Fruit fly (Drosophila melanogaster) whole organism, embryonic: ENCODE measurements around the gene CG31908.

ENCODE experiments used
- Adf1 ChIP-seq: fragments of 200-800 bp; sonication (Bioruptor generic); IDR thresholded peaks from 2 replicates; pipeline ENCODE4 v1.3.6; 2022; ENCODE audit warnings: missing biosample characterization, missing genetic modification characterization
- Awh ChIP-seq: fragments of 200-800 bp; sonication (Bioruptor generic); IDR thresholded peaks from 2 replicates; pipeline ENCODE4, ENCODE4 v1.3.6; 2022; ENCODE audit warnings: missing biosample characterization, missing genetic modification characterization
- CG10209 ChIP-seq: fragments of 200-800 bp; sonication (Bioruptor generic); optimal IDR thresholded peaks from 3 replicates; lab custom pipeline; 2017; ENCODE audit warnings: missing biosample characterization, mild to moderate bottlenecking, missing genetic modification characterization, missing genetic modification reagents
- CG12744 ChIP-seq: fragments of 200-800 bp; sonication (Bioruptor generic); optimal IDR thresholded peaks from 2 replicates; lab custom pipeline; 2016; ENCODE audit warnings: missing biosample characterization, missing genetic modification characterization
- CG13296 ChIP-seq: fragments of 200-800 bp; sonication (Bioruptor generic); optimal IDR thresholded peaks from 3 replicates; lab custom pipeline; 2018; ENCODE audit warnings: missing biosample characterization, mild to moderate bottlenecking, missing genetic modification characterization
- CG17361 ChIP-seq: fragments of 200-800 bp; sonication (Bioruptor generic); IDR thresholded peaks from 3 replicates; pipeline ENCODE4 v1.3.6; 2022; ENCODE audit warnings: missing biosample characterization, missing genetic modification characterization
- CG32532 ChIP-seq: fragments of 200-800 bp; sonication (Bioruptor generic); IDR thresholded peaks from 2 replicates; pipeline ENCODE4 v1.3.6; 2022; ENCODE audit warnings: missing biosample characterization, missing genetic modification characterization
- CG4730 ChIP-seq: fragments of 200-800 bp; sonication (Bioruptor generic); IDR thresholded peaks from 2 replicates; pipeline ENCODE4 v1.3.6; 2022; ENCODE audit warnings: missing biosample characterization, missing genetic modification characterization
- CG5953 ChIP-seq: fragments of 200-800 bp; sonication (Bioruptor generic); IDR thresholded peaks from 2 replicates; pipeline ENCODE4 v1.3.6; 2022; ENCODE audit warnings: missing biosample characterization, missing genetic modification characterization
- CG6813 ChIP-seq: fragments of 200-800 bp; sonication (Bioruptor generic); optimal IDR thresholded peaks from 2 replicates; lab custom pipeline; 2017; ENCODE audit warnings: missing biosample characterization, missing genetic modification characterization, mild to moderate bottlenecking, moderate library complexity, missing genetic modification reagents
- CG8089 ChIP-seq: fragments of 200-800 bp; sonication (Bioruptor generic); optimal IDR thresholded peaks from 3 replicates; lab custom pipeline; 2016; ENCODE audit warnings: missing biosample characterization, missing genetic modification characterization
- CG9215 ChIP-seq: fragments of 200-800 bp; sonication (Bioruptor generic); IDR thresholded peaks from 2 replicates; pipeline ENCODE4 v1.3.6; 2022; ENCODE audit warnings: missing biosample characterization, missing genetic modification characterization
- Chrac-16 ChIP-seq: fragments of 200-800 bp; sonication (Bioruptor generic); optimal IDR thresholded peaks from 3 replicates; lab custom pipeline; 2016; ENCODE audit warnings: missing biosample characterization, missing genetic modification characterization
- CoRest ChIP-seq: fragments of 200-800 bp; sonication (Bioruptor generic); optimal IDR thresholded peaks from 3 replicates; lab custom pipeline; 2018; ENCODE audit warnings: missing biosample characterization, mild to moderate bottlenecking, missing genetic modification characterization, moderate library complexity
- D19B ChIP-seq: fragments of 200-800 bp; sonication (Bioruptor generic); optimal IDR thresholded peaks from 2 replicates; lab custom pipeline; 2017; ENCODE audit warnings: missing biosample characterization, mild to moderate bottlenecking, missing genetic modification characterization
- Dbx ChIP-seq: fragments of 200-800 bp; sonication (Bioruptor generic); IDR thresholded peaks from 3 replicates; pipeline ENCODE4 v1.3.6; 2022; ENCODE audit warnings: missing biosample characterization, missing genetic modification characterization
- Deaf1 ChIP-seq: fragments of 200-800 bp; optimal IDR thresholded peaks from 3 replicates; lab custom pipeline; 2019; ENCODE audit warnings: missing biosample characterization, mild to moderate bottlenecking, missing genetic modification characterization, moderate library complexity
- Dek ChIP-seq: fragments of 200-800 bp; sonication (Bioruptor generic); optimal IDR thresholded peaks from 3 replicates; lab custom pipeline; 2019; ENCODE audit warnings: missing biosample characterization, mild to moderate bottlenecking, missing genetic modification characterization, moderate library complexity
- Ets97D ChIP-seq: fragments of 200-800 bp; sonication (Bioruptor generic); optimal IDR thresholded peaks from 3 replicates; lab custom pipeline; 2016; ENCODE audit warnings: missing biosample characterization, missing genetic modification characterization
- Fer3 ChIP-seq: fragments of 200-800 bp; sonication (Bioruptor generic); optimal IDR thresholded peaks from 2 replicates; lab custom pipeline; 2018; ENCODE audit warnings: missing biosample characterization, mild to moderate bottlenecking, missing genetic modification characterization, moderate library complexity
- H2.0 ChIP-seq: fragments of 200-800 bp; sonication (Bioruptor generic); IDR thresholded peaks from 2 replicates; pipeline ENCODE4 v1.3.6; 2022; ENCODE audit warnings: missing biosample characterization, missing genetic modification characterization
- HLHmδ ChIP-seq: fragments of 200-800 bp; sonication (Bioruptor generic); optimal IDR thresholded peaks from 2 replicates; lab custom pipeline; 2018; ENCODE audit warnings: missing biosample characterization, mild to moderate bottlenecking, missing genetic modification characterization, moderate library complexity
- HmgD ChIP-seq: fragments of 200-800 bp; sonication (Bioruptor generic); optimal IDR thresholded peaks from 3 replicates; lab custom pipeline; 2016; ENCODE audit warnings: missing biosample characterization, missing genetic modification characterization
- Hmx ChIP-seq: fragments of 200-800 bp; sonication (Bioruptor generic); optimal IDR thresholded peaks from 2 replicates; lab custom pipeline; 2016; ENCODE audit warnings: missing biosample characterization, missing genetic modification characterization
- Hr78 ChIP-seq, 2 experiments: fragments of 200-800 bp in 1 of 2; fragments of >200 bp in 1 of 2; sonication (Bioruptor generic) in 1 of 2; optimal IDR thresholded peaks; 2 replicates each; lab custom pipeline; 2017 to 2019; ENCODE audit warnings: missing biosample characterization in 2 of 2, missing genetic modification characterization in 2 of 2, mild to moderate bottlenecking in 1 of 2, moderate library complexity in 1 of 2
- Ptx1 ChIP-seq: fragments of 200-800 bp; sonication (Bioruptor generic); IDR thresholded peaks from 2 replicates; pipeline ENCODE4 v1.3.6; 2022; ENCODE audit warnings: missing biosample characterization, missing genetic modification characterization
- Rx ChIP-seq: fragments of 200-800 bp; sonication (Bioruptor generic); IDR thresholded peaks from 2 replicates; pipeline ENCODE4 v1.3.6; 2022; ENCODE audit warnings: missing biosample characterization, missing genetic modification characterization
- Scr ChIP-seq: fragments of 200-800 bp; sonication (Bioruptor generic); IDR thresholded peaks from 2 replicates; pipeline ENCODE4 v1.3.6; 2022; ENCODE audit warnings: missing biosample characterization, missing genetic modification characterization; ENCODE audit not compliant: partially characterized antibody
- Sin3A ChIP-seq: fragments of >200 bp; optimal IDR thresholded peaks from 2 replicates; lab custom pipeline; 2018
- Xrp1 ChIP-seq: fragments of 200-800 bp; sonication (Bioruptor generic); IDR thresholded peaks from 2 replicates; pipeline ENCODE4 v1.3.6; 2022; ENCODE audit warnings: missing biosample characterization, missing genetic modification characterization
- YL-1 ChIP-seq: fragments of 200-800 bp; sonication (Bioruptor generic); optimal IDR thresholded peaks from 3 replicates; lab custom pipeline; 2017; ENCODE audit warnings: missing biosample characterization, mild to moderate bottlenecking, missing genetic modification characterization
- amos ChIP-seq: fragments of 200-800 bp; sonication (Bioruptor generic); IDR thresholded peaks from 2 replicates; pipeline ENCODE4 v1.3.6; 2022; ENCODE audit warnings: missing biosample characterization, missing genetic modification characterization; ENCODE audit not compliant: partially characterized antibody
- bcd ChIP-seq: fragments of 200-800 bp; sonication (Bioruptor generic); optimal IDR thresholded peaks from 2 replicates; lab custom pipeline; 2017; ENCODE audit warnings: missing biosample characterization, mild to moderate bottlenecking, missing genetic modification characterization
- crc ChIP-seq: fragments of 200-800 bp; sonication (Bioruptor generic); optimal IDR thresholded peaks from 2 replicates; lab custom pipeline; 2016; ENCODE audit warnings: missing biosample characterization, missing genetic modification characterization
- crp ChIP-seq, 2 experiments: fragments of 200-800 bp; sonication (Bioruptor generic); optimal IDR thresholded peaks; 2 replicates in 1 of 2; 3 replicates in 1 of 2; lab custom pipeline; 2017; ENCODE audit warnings: missing biosample characterization in 2 of 2, missing genetic modification characterization in 2 of 2, mild to moderate bottlenecking in 1 of 2, moderate library complexity in 1 of 2
- dpn ChIP-seq, 2 experiments: fragments of 200-800 bp; sonication (Bioruptor generic); optimal IDR thresholded peaks; 3 replicates each; lab custom pipeline; 2016; ENCODE audit warnings: missing biosample characterization in 2 of 2, missing genetic modification characterization in 2 of 2
- gcm ChIP-seq: fragments of 200-800 bp; sonication (Bioruptor generic); optimal IDR thresholded peaks from 2 replicates; lab custom pipeline; 2019; ENCODE audit warnings: missing biosample characterization, mild to moderate bottlenecking, missing genetic modification characterization, moderate library complexity
- gem ChIP-seq: fragments of 200-800 bp; sonication (Bioruptor generic); optimal IDR thresholded peaks from 2 replicates; lab custom pipeline; 2019; ENCODE audit warnings: missing biosample characterization, mild to moderate bottlenecking, missing genetic modification characterization, moderate library complexity
- lbe ChIP-seq: fragments of 200-800 bp; sonication (Bioruptor generic); optimal IDR thresholded peaks from 2 replicates; lab custom pipeline; 2016; ENCODE audit warnings: missing biosample characterization, mild to moderate bottlenecking, missing genetic modification characterization
- nmo ChIP-seq: fragments of 200-800 bp; sonication (Bioruptor generic); optimal IDR thresholded peaks from 2 replicates; lab custom pipeline; 2018; ENCODE audit warnings: missing biosample characterization, mild to moderate bottlenecking, missing genetic modification characterization, moderate library complexity
- pan ChIP-seq, 4 experiments: fragments of >200 bp in 3 of 4; fragments of 200-800 bp in 1 of 4; sonication (Bioruptor generic) in 1 of 4; optimal IDR thresholded peaks in 3 of 4; IDR thresholded peaks in 1 of 4; 2 replicates each; pipeline versions ENCODE4 v1.3.6 to Lab custom; 2017 to 2022; ENCODE audit warnings: missing biosample characterization in 2 of 4, missing genetic modification characterization in 2 of 4, mixed read lengths in 1 of 4
- prd ChIP-seq, 3 experiments: fragments of >200 bp in 2 of 3; fragments of 200-800 bp in 1 of 3; sonication (Bioruptor generic) in 1 of 3; optimal IDR thresholded peaks in 2 of 3; IDR thresholded peaks in 1 of 3; 2 replicates in 2 of 3; 3 replicates in 1 of 3; pipeline versions ENCODE4 v1.3.6 to Lab custom; 2017 to 2022; ENCODE audit warnings: missing biosample characterization in 1 of 3, missing genetic modification characterization in 1 of 3
- row ChIP-seq: fragments of 200-800 bp; sonication (Bioruptor generic); IDR thresholded peaks from 3 replicates; pipeline ENCODE4 v1.3.6; 2022; ENCODE audit warnings: missing biosample characterization, missing genetic modification characterization
- sim ChIP-seq: fragments of 200-800 bp; sonication (Bioruptor generic); IDR thresholded peaks from 2 replicates; pipeline ENCODE4 v1.3.6; 2022; ENCODE audit warnings: missing biosample characterization, missing genetic modification characterization
- sima ChIP-seq: fragments of 200-800 bp; sonication (Bioruptor generic); optimal IDR thresholded peaks from 2 replicates; lab custom pipeline; 2016; ENCODE audit warnings: missing biosample characterization, missing genetic modification characterization
- ssp ChIP-seq: fragments of 200-800 bp; sonication (Bioruptor generic); IDR thresholded peaks from 2 replicates; pipeline ENCODE4 v1.3.6; 2022; ENCODE audit warnings: missing biosample characterization, missing genetic modification characterization
- sug ChIP-seq: fragments of 200-800 bp; optimal IDR thresholded peaks from 2 replicates; lab custom pipeline; 2019; ENCODE audit warnings: missing biosample characterization, mild to moderate bottlenecking, missing genetic modification characterization, moderate library complexity
- zen2 ChIP-seq: fragments of 200-800 bp; sonication (Bioruptor generic); IDR thresholded peaks from 3 replicates; pipeline ENCODE4 v1.3.6; 2022; ENCODE audit warnings: missing biosample characterization, missing genetic modification characterization; ENCODE audit not compliant: partially characterized antibody

CG31908 gene

DNA sequence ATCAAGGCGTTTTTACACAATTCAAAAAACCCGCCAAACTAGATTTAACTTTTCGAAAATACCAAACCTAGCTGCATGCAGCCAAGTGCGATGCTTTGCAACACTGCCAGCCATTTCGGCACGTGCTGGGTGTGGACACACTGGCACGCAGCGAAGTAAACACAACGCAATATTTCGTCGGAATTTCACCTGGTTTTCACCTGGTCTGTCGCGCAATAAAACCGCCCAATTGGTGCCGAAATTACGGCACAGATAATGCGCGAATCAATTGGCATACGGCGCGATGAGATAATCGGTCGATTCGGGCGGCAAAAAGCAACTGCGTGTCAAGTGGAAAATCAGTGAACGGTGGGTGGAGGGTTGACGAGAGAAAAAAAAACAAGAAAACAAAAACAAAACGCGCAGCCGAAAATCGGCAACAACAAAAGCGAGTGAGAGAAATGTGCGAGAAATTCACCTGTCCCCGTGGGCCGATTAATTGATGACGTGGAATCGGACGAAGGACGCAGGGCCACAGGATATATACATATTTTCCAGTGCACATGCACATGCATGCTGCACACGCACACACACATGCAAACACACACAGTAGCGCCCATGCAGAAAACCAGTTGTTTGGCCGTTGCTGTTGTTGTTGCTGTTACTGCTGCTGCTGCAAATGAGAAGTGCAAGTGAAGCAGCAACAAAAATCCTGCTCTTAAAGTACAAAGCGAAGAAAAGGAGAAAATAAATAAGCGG lies 29.2 kb upstream of the CG31908 start, which contains the start of gene Mnn1 (continued):
- TF ChIP-seq D19B (GFP tag; lab: Kevin White, UChicago) (no peak), Scr (GFP tag; lab: Robert Waterston, UW) (peak; percentile 51), Hr78 (GFP tag; optimal IDR thresholded peaks at IDR 0.05; lab: Kevin White, UChicago) (no peak), amos (GFP tag; lab: Robert Waterston, UW) (no peak; the same call in 1 of the 2 replicates), CG17361 (GFP tag; lab: Robert Waterston, UW) (no peak), Awh (GFP tag; lab: Robert Waterston, UW) (no peak), Dbx (GFP tag; lab: Robert Waterston, UW) (peak; percentile 51; the same call in 2 of the 3 replicates), CG13296 (GFP tag; lab: Kevin White, UChicago) (no peak), dpn (GFP tag; optimal IDR thresholded peaks at IDR 0.05; lab: Kevin White, UChicago) (peak; percentile 55 to 66), Deaf1 (tag; lab: Kevin White, UChicago) (no peak), Hmx (GFP tag; lab: Kevin White, UChicago) (no peak), CG32532 (GFP tag; lab: Robert Waterston, UW) (peak; percentile 34; the same call in 1 of the 2 replicates), prd (optimal IDR thresholded peaks at IDR 0.05; lab: Kevin White, UChicago) (no peak), prd (GFP tag; IDR thresholded peaks at IDR 0.05; lab: Robert Waterston, UW) (peak; percentile 8; the same call in 1 of the 3 replicates), Dek (tag; lab: Kevin White, UChicago) (peak; percentile 31), gcm (no peak), zen2 (no peak), CG5953 (GFP tag; lab: Robert Waterston, UW) (no peak), Ptx1 (no peak), Rx (GFP tag; lab: Robert Waterston, UW) (no peak), sima (GFP tag; lab: Kevin White, UChicago) (no peak), gem (tag; lab: Kevin White, UChicago) (no peak), lbe (GFP tag; lab: Kevin White, UChicago) (peak; percentile 27), sim (no peak), CoRest (tag; lab: Kevin White, UChicago) (no peak), Fer3 (tag; lab: Kevin White, UChicago) (peak; percentile 39), CG10209 (GFP tag; lab: Kevin White, UChicago) (peak; percentile 33), Chrac-16 (GFP tag; lab: Kevin White, UChicago) (peak; percentile 23), HmgD (GFP tag; lab: Kevin White, UChicago) (peak; percentile 52), nmo (GFP tag; lab: Kevin White, UChicago) (peak; percentile 73), bcd (no peak), H2.0 (GFP tag; lab: Robert Waterston, UW) (no peak), Sin3A (lab: Kevin White, UChicago) (peak; percentile 84), crp (GFP tag; optimal IDR thresholded peaks at IDR 0.05; lab: Kevin White, UChicago) (peak in 1 of 2 experiments; percentile 55), CG4730 (GFP tag; lab: Robert Waterston, UW) (no peak), CG8089 (GFP tag; lab: Kevin White, UChicago) (peak; percentile 10), CG6813 (GFP tag; lab: Kevin White, UChicago) (no peak), sug (tag; lab: Kevin White, UChicago) (peak; percentile 79), CG12744 (GFP tag; lab: Kevin White, UChicago) (no peak), ssp (GFP tag; lab: Robert Waterston, UW) (no peak), HLHmδ (GFP tag; lab: Kevin White, UChicago) (peak; percentile 98), row (peak; percentile 16; the same call in 1 of the 3 replicates), YL-1 (GFP tag; lab: Kevin White, UChicago) (peak; percentile 99), Ets97D (GFP tag; lab: Kevin White, UChicago) (peak; percentile 86), CG9215 (GFP tag; lab: Robert Waterston, UW) (no peak), crc (no peak), Adf1 (GFP tag; lab: Robert Waterston, UW) (no peak), Xrp1 (GFP tag; lab: Robert Waterston, UW) (peak; percentile 26; the same call in 1 of the 2 replicates), pan (optimal IDR thresholded peaks at IDR 0.05; lab: Kevin White, UChicago) (no peak), pan (GFP tag; optimal IDR thresholded peaks at IDR 0.05 in 1 of 2, IDR thresholded peaks at IDR 0.05 in 1 of 2) (peak in 1 of 2 experiments; percentile 33)
